Worm (Caenorhabditis elegans) whole organism, late embryonic: ENCODE data around the gene angl-1.

Experiments
- C08G9.2 ChIP-seq: sonication (generic microtip); optimal IDR thresholded peaks from 2 replicates; lab custom pipeline; 2016; ENCODE audit warnings: mild to moderate bottlenecking, missing genetic modification characterization, moderate library complexity, missing compliant biosample characterization
- F13H6.1 ChIP-seq: sonication (generic microtip); optimal IDR thresholded peaks from 2 replicates; lab custom pipeline; 2016; ENCODE audit warnings: missing genetic modification characterization, missing compliant biosample characterization
- Y22D7AL.16 ChIP-seq: sonication (generic microtip); optimal IDR thresholded peaks from 2 replicates; lab custom pipeline; 2016; ENCODE audit warnings: missing genetic modification characterization, missing compliant biosample characterization
- ahr-1 ChIP-seq: sonication (generic microtip); optimal IDR thresholded peaks from 2 replicates; lab custom pipeline; 2016; ENCODE audit warnings: missing genetic modification characterization, missing compliant biosample characterization
- ceh-14 ChIP-seq: sonication (generic microtip); optimal IDR thresholded peaks from 2 replicates; lab custom pipeline; 2016; ENCODE audit warnings: missing genotype, missing genetic modification characterization, missing compliant biosample characterization
- ceh-19 ChIP-seq: fragments of 200-800 bp; sonication (Bioruptor generic); optimal IDR thresholded peaks from 2 replicates; lab custom pipeline; 2018; ENCODE audit warnings: mild to moderate bottlenecking, missing genetic modification characterization, missing compliant biosample characterization
- ceh-2 ChIP-seq: sonication (generic microtip); optimal IDR thresholded peaks from 2 replicates; lab custom pipeline; 2016; ENCODE audit warnings: missing genotype, missing genetic modification characterization, missing compliant biosample characterization
- ceh-24 ChIP-seq: sonication (generic microtip); optimal IDR thresholded peaks from 2 replicates; lab custom pipeline; 2016; ENCODE audit warnings: mild to moderate bottlenecking, missing genetic modification characterization, missing compliant biosample characterization
- ceh-30 ChIP-seq: fragments of 150-350 bp; optimal IDR thresholded peaks from 2 replicates; lab custom pipeline; 2014; ENCODE audit warnings: missing biosample characterization, missing genetic modification characterization
- ceh-31 ChIP-seq: sonication (generic microtip); optimal IDR thresholded peaks from 2 replicates; lab custom pipeline; 2016; ENCODE audit warnings: missing genetic modification characterization, missing compliant biosample characterization
- ceh-34 ChIP-seq: sonication (generic microtip); optimal IDR thresholded peaks from 2 replicates; lab custom pipeline; 2016; ENCODE audit warnings: mild to moderate bottlenecking, missing genetic modification characterization, missing compliant biosample characterization
- ceh-45 ChIP-seq: fragments of 200-800 bp; sonication (Bioruptor generic); IDR thresholded peaks from 2 replicates; pipeline ENCODE4 v1.3.6; 2022; ENCODE audit warnings: missing genetic modification reagents, missing genetic modification characterization, missing compliant biosample characterization
- ceh-6 ChIP-seq: fragments of 200-800 bp; sonication (Bioruptor generic); optimal IDR thresholded peaks from 2 replicates; lab custom pipeline; 2018; ENCODE audit warnings: mild to moderate bottlenecking, missing genetic modification characterization, missing compliant biosample characterization
- ceh-9 ChIP-seq: sonication (generic microtip); optimal IDR thresholded peaks from 2 replicates; lab custom pipeline; 2016; ENCODE audit warnings: mild to moderate bottlenecking, missing genetic modification characterization, inconsistent platforms, missing compliant biosample characterization
- che-1 ChIP-seq: sonication (generic microtip); optimal IDR thresholded peaks from 2 replicates; lab custom pipeline; 2016; ENCODE audit warnings: mild to moderate bottlenecking, missing genetic modification characterization, missing compliant biosample characterization
- elt-2 ChIP-seq: sonication (generic microtip); optimal IDR thresholded peaks from 2 replicates; lab custom pipeline; 2016; ENCODE audit warnings: missing genetic modification reagents, missing genetic modification characterization, missing compliant biosample characterization
- eyg-1 ChIP-seq: sonication (generic microtip); optimal IDR thresholded peaks from 2 replicates; lab custom pipeline; 2016; ENCODE audit warnings: missing genotype, missing genetic modification characterization, missing compliant biosample characterization
- fax-1 ChIP-seq: sonication (generic microtip); optimal IDR thresholded peaks from 2 replicates; lab custom pipeline; 2016; ENCODE audit warnings: missing genotype, missing genetic modification characterization, missing compliant biosample characterization
- fkh-10 ChIP-seq: fragments of 150-350 bp; optimal IDR thresholded peaks from 2 replicates; lab custom pipeline; 2014; ENCODE audit warnings: missing biosample characterization, missing genetic modification reagents, missing genetic modification characterization
- gmeb-2 ChIP-seq: sonication (generic microtip); optimal IDR thresholded peaks from 2 replicates; lab custom pipeline; 2016; ENCODE audit warnings: missing genetic modification characterization, inconsistent platforms, missing compliant biosample characterization
- hlh-13 ChIP-seq: fragments of 200-800 bp; sonication (Bioruptor generic); optimal IDR thresholded peaks from 2 replicates; lab custom pipeline; 2018; ENCODE audit warnings: mild to moderate bottlenecking, missing genetic modification characterization, missing compliant biosample characterization
- hlh-15 ChIP-seq: sonication (generic microtip); optimal IDR thresholded peaks from 2 replicates; lab custom pipeline; 2016; ENCODE audit warnings: missing genetic modification characterization, missing compliant biosample characterization
- hlh-6 ChIP-seq: sonication (generic microtip); optimal IDR thresholded peaks from 2 replicates; lab custom pipeline; 2016; ENCODE audit warnings: missing genotype, missing genetic modification characterization, missing compliant biosample characterization
- lin-11 ChIP-seq: fragments of 200-800 bp; sonication (Bioruptor generic); optimal IDR thresholded peaks from 2 replicates; lab custom pipeline; 2018; ENCODE audit warnings: mild to moderate bottlenecking, missing genetic modification characterization, missing compliant biosample characterization
- madf-2 ChIP-seq: sonication (generic microtip); optimal IDR thresholded peaks from 2 replicates; lab custom pipeline; 2017; ENCODE audit warnings: missing genetic modification characterization, missing compliant biosample characterization
- mec-3 ChIP-seq: sonication (generic microtip); optimal IDR thresholded peaks from 2 replicates; lab custom pipeline; 2016; ENCODE audit warnings: borderline replicate concordance, missing genetic modification characterization, missing compliant biosample characterization
- nfya-1 ChIP-seq: sonication (generic microtip); optimal IDR thresholded peaks from 2 replicates; lab custom pipeline; 2017; ENCODE audit warnings: missing genetic modification characterization, mild to moderate bottlenecking, missing compliant biosample characterization, antibody characterized with exemption, moderate library complexity
- nhr-11 ChIP-seq: fragments of 150-350 bp; optimal IDR thresholded peaks from 2 replicates; lab custom pipeline; 2014; ENCODE audit warnings: missing biosample characterization, missing genetic modification characterization
- pax-1 ChIP-seq: fragments of 150-350 bp; optimal IDR thresholded peaks from 2 replicates; lab custom pipeline; 2014; ENCODE audit warnings: missing biosample characterization, missing genetic modification characterization
- pha-4 ChIP-seq: fragments of 150-350 bp; optimal IDR thresholded peaks from 2 replicates; lab custom pipeline; 2018; ENCODE audit warnings: missing biosample characterization, missing genetic modification reagents, missing genetic modification characterization
- pros-1 ChIP-seq: fragments of 150-350 bp; optimal IDR thresholded peaks from 2 replicates; lab custom pipeline; 2014; ENCODE audit warnings: missing biosample characterization, missing genetic modification reagents, missing genetic modification characterization
- ref-2 ChIP-seq: sonication (generic microtip); optimal IDR thresholded peaks from 2 replicates; lab custom pipeline; 2016; ENCODE audit warnings: missing genetic modification characterization, missing compliant biosample characterization
- rnt-1 ChIP-seq: sonication (generic microtip); optimal IDR thresholded peaks from 2 replicates; lab custom pipeline; 2016; ENCODE audit warnings: missing genetic modification characterization, missing compliant biosample characterization
- sdc-2 ChIP-seq: sonication (generic microtip); optimal IDR thresholded peaks from 2 replicates; lab custom pipeline; 2016; ENCODE audit warnings: missing genotype, missing genetic modification characterization, missing compliant biosample characterization
- sox-2 ChIP-seq: fragments of 200-800 bp; sonication (Bioruptor generic); IDR thresholded peaks from 2 replicates; pipeline ENCODE4 v1.3.6; 2022; ENCODE audit warnings: missing genetic modification reagents, missing genetic modification characterization, missing compliant biosample characterization
- tbx-2 ChIP-seq: sonication (generic microtip); optimal IDR thresholded peaks from 2 replicates; lab custom pipeline; 2016; ENCODE audit warnings: missing genetic modification characterization, missing compliant biosample characterization
- tbx-7 ChIP-seq: sonication (generic microtip); optimal IDR thresholded peaks from 2 replicates; lab custom pipeline; 2016; ENCODE audit warnings: missing genotype, missing genetic modification characterization, missing compliant biosample characterization
- ttx-3 ChIP-seq: sonication (generic microtip); optimal IDR thresholded peaks from 2 replicates; lab custom pipeline; 2016; ENCODE audit warnings: missing genetic modification reagents, missing genetic modification characterization, missing compliant biosample characterization
- unc-3 ChIP-seq, 2 experiments: fragments of 200-800 bp in 1 of 2; sonication (Bioruptor generic) in 1 of 2; sonication (generic microtip) in 1 of 2; conservative IDR thresholded peaks in 1 of 2; optimal IDR thresholded peaks in 1 of 2; 2 replicates each; pipeline versions ENCODE4 v1.3.6 to Lab custom; 2016 to 2022; ENCODE audit warnings: missing compliant biosample characterization in 2 of 2, missing genetic modification characterization in 2 of 2, missing genetic modification reagents in 1 of 2
- unc-55 ChIP-seq: sonication (generic microtip); optimal IDR thresholded peaks from 2 replicates; lab custom pipeline; 2017; ENCODE audit warnings: missing biosample characterization, missing genetic modification reagents, missing genetic modification characterization
- unc-86 ChIP-seq: sonication (generic microtip); optimal IDR thresholded peaks from 2 replicates; lab custom pipeline; 2016; ENCODE audit warnings: missing genetic modification characterization, missing compliant biosample characterization
- zip-5 ChIP-seq: sonication (generic microtip); optimal IDR thresholded peaks from 2 replicates; lab custom pipeline; 2016; ENCODE audit warnings: missing genetic modification characterization, missing compliant biosample characterization
- ztf-16 ChIP-seq: sonication (generic microtip); optimal IDR thresholded peaks from 2 replicates; lab custom pipeline; 2017; ENCODE audit warnings: missing genetic modification characterization, missing compliant biosample characterization

Gene angl-1

ce11 chrV:2647222-2647796, 5.6 kb upstream of the angl-1 start:
- TF ChIP-seq ceh-19 (GFP tag; lab: Kevin White, UChicago) = no peak
- no peak for TF ChIP-seq ceh-30
- TF ChIP-seq nfya-1 = peak; percentile 79

DNA sequence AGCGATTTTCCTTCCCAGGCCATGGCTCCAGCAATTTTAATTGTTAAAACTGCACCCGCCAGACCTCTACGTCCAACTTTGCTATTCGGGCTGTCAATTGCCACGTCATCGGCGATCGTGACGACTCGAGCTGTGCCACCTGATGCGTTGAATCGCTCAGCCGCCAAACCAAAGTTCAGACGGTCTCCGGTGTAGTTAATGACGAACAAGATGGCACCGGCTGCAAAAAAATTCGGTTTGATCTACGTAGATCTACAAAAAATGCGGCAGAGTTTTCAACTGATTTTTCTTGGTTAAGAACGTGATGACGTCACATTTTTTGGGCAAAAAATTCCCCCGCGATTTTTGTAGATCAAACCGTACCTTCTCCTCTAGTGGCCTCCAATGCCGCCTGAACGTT, 1.9 kb upstream of the angl-1 start:
- TF ChIP-seq elt-2 (tag; lab: Kevin White, UChicago) = no peak
- TF ChIP-seq ceh-6 = no peak
- TF ChIP-seq fax-1 = no peak
- no peak for TF ChIP-seq tbx-2
- TF ChIP-seq unc-55 = no peak
- no peak for TF ChIP-seq ceh-2 (tag; lab: Kevin White, UChicago)
- TF ChIP-seq ceh-14 (tag; lab: Kevin White, UChicago) = no peak
- TF ChIP-seq ceh-34 (tag; lab: Kevin White, UChicago) = no peak
- TF ChIP-seq pax-1 (tag; lab: Kevin White, UChicago) = no peak
- TF ChIP-seq ref-2 (tag; lab: Kevin White, UChicago) = no peak
- no peak for TF ChIP-seq sdc-2 (tag; lab: Kevin White, UChicago)
- TF ChIP-seq ttx-3 (tag; lab: Kevin White, UChicago) = no peak
- no peak for TF ChIP-seq sox-2 (GFP tag; lab: Robert Waterston, UW)
- no peak for TF ChIP-seq ceh-31 (tag; lab: Kevin White, UChicago)
- no peak for TF ChIP-seq ceh-24 (tag; lab: Kevin White, UChicago)
- TF ChIP-seq pros-1 (tag; lab: Kevin White, UChicago) = no peak
- TF ChIP-seq, all 69 proteins: peak for 0

- TF ChIP-seq pha-4 (tag; lab: Kevin White, UChicago) (no peak), madf-2 (tag; lab: Kevin White, UChicago) (no peak), eyg-1 (tag; lab: Kevin White, UChicago) (no peak), tbx-2 (no peak), zip-5 (no peak), unc-86 (tag; lab: Kevin White, UChicago) (no peak), ceh-30 (no peak), tbx-7 (tag; lab: Kevin White, UChicago) (no peak)
Measured at ce11 chrV:2656159-2656558, 3.3 kb downstream of the angl-1 start.

ce11 chrV:2657682-2658081, 4.8 kb downstream of the angl-1 start:
- TF ChIP-seq hlh-15 (no peak), hlh-13 (no peak), ceh-6 (no peak), lin-11 (tag; lab: Kevin White, UChicago) (no peak), unc-55 (no peak), tbx-2 (no peak), nhr-11 (no peak), C08G9.2 (tag; lab: Kevin White, UChicago) (no peak), unc-3 (GFP tag; conservative IDR thresholded peaks at IDR 0.05; lab: Robert Waterston, UW) (no peak), unc-3 (tag; optimal IDR thresholded peaks at IDR 0.05; lab: Kevin White, UChicago) (no peak), ceh-31 (tag; lab: Kevin White, UChicago) (no peak)

DNA sequence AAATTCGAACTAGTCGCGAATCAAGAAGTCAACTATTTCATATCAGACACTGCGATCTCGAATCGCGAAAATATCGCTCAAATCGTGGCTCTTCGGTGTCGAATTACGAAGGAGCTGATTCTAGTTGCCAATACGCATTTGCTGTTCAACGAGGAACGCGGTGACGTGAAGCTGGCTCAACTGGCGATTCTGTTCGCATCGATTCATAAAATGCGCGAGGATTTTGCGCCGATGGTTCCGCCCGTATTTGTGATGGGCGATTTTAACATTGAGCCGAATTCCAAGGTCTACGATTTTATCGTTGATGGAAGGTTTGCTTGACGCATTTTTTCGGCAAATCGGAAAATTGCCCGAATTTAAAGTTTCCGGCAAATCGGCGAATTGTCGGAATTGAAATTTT, 7.6 kb downstream of the angl-1 start:
- no peak for TF ChIP-seq ztf-16
- TF ChIP-seq fkh-10 (GFP tag; lab: Kevin White, UChicago) = no peak
- TF ChIP-seq ceh-14 (tag; lab: Kevin White, UChicago) = no peak

ce11 chrV:2664525-2665053, 11.7 kb downstream of the angl-1 start, which contains the start of gene ndx-2:
Gene ndx-2, minus strand, starts transcription at chrV:2665003.
- TF ChIP-seq hlh-6 (tag; lab: Kevin White, UChicago) (no peak), che-1 (tag; lab: Kevin White, UChicago) (no peak), ceh-19 (GFP tag; lab: Kevin White, UChicago) (no peak), F13H6.1 (no peak), unc-55 (no peak), gmeb-2 (no peak), tbx-7 (tag; lab: Kevin White, UChicago) (no peak), sox-2 (GFP tag; lab: Robert Waterston, UW) (no peak), ceh-45 (GFP tag; lab: Robert Waterston, UW) (no peak), lin-11 (tag; lab: Kevin White, UChicago) (no peak), ahr-1 (tag; lab: Kevin White, UChicago) (no peak), ttx-3 (tag; lab: Kevin White, UChicago) (no peak), unc-3 (GFP tag; conservative IDR thresholded peaks at IDR 0.05; lab: Robert Waterston, UW) (no peak), unc-3 (tag; optimal IDR thresholded peaks at IDR 0.05; lab: Kevin White, UChicago) (no peak), ceh-34 (tag; lab: Kevin White, UChicago) (no peak), rnt-1 (no peak), ceh-9 (tag; lab: Kevin White, UChicago) (no peak), Y22D7AL.16 (tag; lab: Kevin White, UChicago) (no peak), mec-3 (tag; lab: Kevin White, UChicago) (no peak)
